Fruit fly (Drosophila melanogaster) whole organism, pupa: ENCODE data around the gene CG17777.
A peak's percentile ranks its signal among the peaks of the same experiment; 100 is the strongest.

Experiments used
- CG10348 ChIP-seq: fragments of 200-800 bp; sonication (Bioruptor generic); IDR thresholded peaks from 2 replicates; pipeline ENCODE4 v1.3.6; 2022; ENCODE audit warnings: missing biosample characterization, missing genetic modification characterization
- CG12605 ChIP-seq: fragments of 200-800 bp; sonication (Bioruptor generic); IDR thresholded peaks from 2 replicates; pipeline ENCODE4 v1.3.6; 2022; ENCODE audit warnings: missing biosample characterization, missing genetic modification characterization
- CG13204 ChIP-seq: fragments of 200-800 bp; sonication (Bioruptor generic); optimal IDR thresholded peaks from 2 replicates; lab custom pipeline; 2018; ENCODE audit warnings: missing biosample characterization, mild to moderate bottlenecking, missing genetic modification characterization, moderate library complexity
- CG14655 ChIP-seq: fragments of 200-800 bp; sonication (Bioruptor generic); optimal IDR thresholded peaks from 3 replicates; lab custom pipeline; 2017; ENCODE audit warnings: mild to moderate bottlenecking, missing biosample characterization, missing genetic modification reagents, missing genetic modification characterization
- CG15710 ChIP-seq: fragments of 200-800 bp; sonication (Bioruptor generic); optimal IDR thresholded peaks from 2 replicates; lab custom pipeline; 2018; ENCODE audit warnings: missing biosample characterization, mild to moderate bottlenecking, missing genetic modification characterization, moderate library complexity
- CG17806 ChIP-seq: fragments of 200-800 bp; sonication (Bioruptor generic); optimal IDR thresholded peaks from 2 replicates; lab custom pipeline; 2018; ENCODE audit warnings: missing biosample characterization, mild to moderate bottlenecking, missing genetic modification characterization, moderate library complexity
- CG32121 ChIP-seq: fragments of 200-800 bp; sonication (Bioruptor generic); IDR thresholded peaks from 2 replicates; pipeline ENCODE4 v1.3.6; 2022; ENCODE audit warnings: missing biosample characterization, missing genetic modification characterization
- CG34367 ChIP-seq: fragments of 200-800 bp; sonication (Bioruptor generic); optimal IDR thresholded peaks from 2 replicates; lab custom pipeline; 2018; ENCODE audit warnings: missing biosample characterization, mild to moderate bottlenecking, missing genetic modification characterization
- CG4496 ChIP-seq: fragments of 200-800 bp; sonication (Bioruptor generic); IDR thresholded peaks from 3 replicates; pipeline ENCODE4 v1.3.6; 2022; ENCODE audit warnings: missing biosample characterization, missing genetic modification characterization
- CG8159 ChIP-seq: fragments of 200-800 bp; sonication (Bioruptor generic); optimal IDR thresholded peaks from 3 replicates; lab custom pipeline; 2018; ENCODE audit warnings: missing biosample characterization, mild to moderate bottlenecking, missing genetic modification characterization, moderate library complexity
- CG8301 ChIP-seq: fragments of 200-800 bp; sonication (Bioruptor generic); optimal IDR thresholded peaks from 2 replicates; lab custom pipeline; 2018; ENCODE audit warnings: missing biosample characterization, mild to moderate bottlenecking, missing genetic modification characterization
- CG9948 ChIP-seq: fragments of 200-800 bp; sonication (Bioruptor generic); optimal IDR thresholded peaks from 2 replicates; lab custom pipeline; 2018; ENCODE audit warnings: missing biosample characterization, mild to moderate bottlenecking, missing genetic modification characterization, moderate library complexity
- D1 ChIP-seq: fragments of 200-800 bp; sonication (Bioruptor generic); optimal IDR thresholded peaks from 2 replicates; lab custom pipeline; 2018; ENCODE audit warnings: missing biosample characterization, mild to moderate bottlenecking, missing genetic modification characterization, moderate library complexity
- EcR ChIP-seq: fragments of 200-800 bp; sonication (Bioruptor generic); optimal IDR thresholded peaks from 3 replicates; lab custom pipeline; 2019; ENCODE audit warnings: missing biosample characterization, missing genetic modification characterization, mild to moderate bottlenecking, moderate library complexity, missing genetic modification reagents
- Ets98B ChIP-seq: fragments of 200-800 bp; sonication (Bioruptor generic); IDR thresholded peaks from 2 replicates; pipeline ENCODE4 v1.3.6; 2022; ENCODE audit warnings: missing biosample characterization, missing genetic modification characterization
- Pif1A ChIP-seq: fragments of 200-800 bp; sonication (Bioruptor generic); optimal IDR thresholded peaks from 3 replicates; lab custom pipeline; 2016; ENCODE audit warnings: missing biosample characterization, missing genetic modification characterization
- Pif1B ChIP-seq: fragments of 200-800 bp; sonication (Bioruptor generic); optimal IDR thresholded peaks from 3 replicates; lab custom pipeline; 2016; ENCODE audit warnings: missing biosample characterization, missing genetic modification characterization
- Snoo ChIP-seq: fragments of 200-800 bp; sonication (Bioruptor generic); optimal IDR thresholded peaks from 3 replicates; lab custom pipeline; 2017; ENCODE audit warnings: missing biosample characterization, mild to moderate bottlenecking, missing genetic modification characterization, inconsistent platforms
- fd96Ca ChIP-seq: fragments of 200-800 bp; sonication (Bioruptor generic); IDR thresholded peaks from 3 replicates; pipeline ENCODE4 v1.3.6; 2022; ENCODE audit warnings: missing biosample characterization, missing genetic modification characterization
- gl ChIP-seq: fragments of 200-800 bp; sonication (Bioruptor generic); optimal IDR thresholded peaks from 2 replicates; lab custom pipeline; 2018; ENCODE audit warnings: missing biosample characterization, mild to moderate bottlenecking, missing genetic modification characterization
- rn ChIP-seq: fragments of 200-800 bp; sonication (Bioruptor generic); IDR thresholded peaks from 2 replicates; pipeline ENCODE4 v1.3.6; 2022; ENCODE audit warnings: missing biosample characterization, missing genetic modification characterization

Gene CG17777

dm6 chrX:2145690-2146470 lies 40.8 kb upstream of the CG17777 start:
- peak; percentile 60 for TF ChIP-seq CG14655
- TF ChIP-seq EcR (GFP tag; lab: Kevin White, UChicago) = peak; percentile 8
- no peak for TF ChIP-seq gl (tag; lab: Kevin White, UChicago)
- no peak for TF ChIP-seq D1
- peak; percentile 52 for TF ChIP-seq CG32121 (GFP tag; lab: Robert Waterston, UW)
- no peak for TF ChIP-seq rn (GFP tag; lab: Robert Waterston, UW)
- peak; percentile 31 for TF ChIP-seq CG8301
- TF ChIP-seq Snoo = peak; percentile 25
- peak; percentile 39 for TF ChIP-seq CG34367 (tag; lab: Kevin White, UChicago)
- TF ChIP-seq Pif1A (GFP tag; lab: Kevin White, UChicago) = peak; percentile 54
- peak; percentile 46 for TF ChIP-seq CG17806 (tag; lab: Kevin White, UChicago)
- TF ChIP-seq CG12605 = no peak
- TF ChIP-seq CG13204 (GFP tag; lab: Kevin White, UChicago) = no peak
- TF ChIP-seq CG8159 (tag; lab: Kevin White, UChicago) = peak; percentile 52
- peak; percentile 23; the same call in 1 of the 3 replicates for TF ChIP-seq CG4496
- TF ChIP-seq Pif1B (GFP tag; lab: Kevin White, UChicago) = no peak
- no peak; the same call in 1 of the 2 replicates for TF ChIP-seq Ets98B (GFP tag; lab: Robert Waterston, UW)
- TF ChIP-seq CG9948 (tag; lab: Kevin White, UChicago) = peak; percentile 41
- TF ChIP-seq fd96Ca (GFP tag; lab: Robert Waterston, UW) = peak; percentile 71; the same call in 2 of the 3 replicates
- no peak for TF ChIP-seq CG10348 (GFP tag; lab: Robert Waterston, UW)
- peak; percentile 52 for TF ChIP-seq CG15710 (tag; lab: Kevin White, UChicago)

- TF ChIP-seq CG12605 = peak; percentile 34; the same call in 1 of the 2 replicates
- TF ChIP-seq CG8301 = peak; percentile 31
- peak; percentile 17 for TF ChIP-seq EcR (GFP tag; lab: Kevin White, UChicago)
- TF ChIP-seq fd96Ca (GFP tag; lab: Robert Waterston, UW) = peak; percentile 42; the same call in 1 of the 3 replicates
- peak; percentile 47; the same call in 2 of the 3 replicates for TF ChIP-seq CG4496
- TF ChIP-seq D1 = no peak
Observed at dm6 chrX:2146574-2146973, 40.1 kb upstream of the CG17777 start.

dm6 chrX:2147475-2147874 lies 39.2 kb upstream of the CG17777 start:
- TF ChIP-seq EcR (GFP tag; lab: Kevin White, UChicago) (no peak), Snoo (no peak), Pif1A (GFP tag; lab: Kevin White, UChicago) (no peak)

dm6 chrX:2148671-2149070 lies 38.0 kb upstream of the CG17777 start:
- TF ChIP-seq CG8159 (tag; lab: Kevin White, UChicago) = no peak
- TF ChIP-seq CG10348 (GFP tag; lab: Robert Waterston, UW) = no peak
- no peak for TF ChIP-seq CG13204 (GFP tag; lab: Kevin White, UChicago)
- TF ChIP-seq EcR (GFP tag; lab: Kevin White, UChicago) = peak; percentile 92

dm6 chrX:2149478-2149877 lies 37.2 kb upstream of the CG17777 start, which contains the start of gene bcn92:
Gene bcn92, minus strand, starts transcription at chrX:2149647.
- 0 out of 2 replicates have a peak, but pooled peaks have one; percentile 21 for TF ChIP-seq Ets98B (GFP tag; lab: Robert Waterston, UW)
- TF ChIP-seq CG32121 (GFP tag; lab: Robert Waterston, UW) = 0 out of 2 replicates have a peak, but pooled peaks have one; percentile 11
- TF ChIP-seq CG12605 = no peak
- TF ChIP-seq CG8159 (tag; lab: Kevin White, UChicago) = no peak
- TF ChIP-seq gl (tag; lab: Kevin White, UChicago) = no peak
- TF ChIP-seq CG4496 = peak; percentile 57; the same call in 2 of the 3 replicates
- TF ChIP-seq CG15710 (tag; lab: Kevin White, UChicago) = peak; percentile 15

dm6 chrX:2155868-2156267 lies 30.8 kb upstream of the CG17777 start:
- TF ChIP-seq CG12605 (no peak), CG14655 (no peak), Ets98B (GFP tag; lab: Robert Waterston, UW) (peak; percentile 38; the same call in 1 of the 2 replicates), fd96Ca (GFP tag; lab: Robert Waterston, UW) (peak; percentile 32; the same call in 1 of the 3 replicates), EcR (GFP tag; lab: Kevin White, UChicago) (peak; percentile 21), CG32121 (GFP tag; lab: Robert Waterston, UW) (peak; percentile 42; the same call in 1 of the 2 replicates), Pif1B (GFP tag; lab: Kevin White, UChicago) (no peak), CG17806 (tag; lab: Kevin White, UChicago) (no peak), CG13204 (GFP tag; lab: Kevin White, UChicago) (peak; percentile 39), CG34367 (tag; lab: Kevin White, UChicago) (no peak)
